Fruit fly (Drosophila melanogaster) whole organism, embryonic: Measurements from ENCODE around the gene ND-MLRQ.

Experiments used
- Adf1 ChIP-seq: fragments of 200-800 bp; sonication (Bioruptor generic); IDR thresholded peaks from 2 replicates; pipeline ENCODE4 v1.3.6; 2022; ENCODE audit warnings: missing biosample characterization, missing genetic modification characterization
- Asciz ChIP-seq: fragments of 200-800 bp; sonication (Bioruptor generic); optimal IDR thresholded peaks from 2 replicates; lab custom pipeline; 2017; ENCODE audit warnings: missing biosample characterization, mild to moderate bottlenecking, missing genetic modification characterization, missing genetic modification reagents
- BEAF-32 ChIP-seq: fragments of 200-800 bp; sonication (Bioruptor generic); optimal IDR thresholded peaks from 3 replicates; lab custom pipeline; 2017; ENCODE audit warnings: missing biosample characterization, missing genetic modification characterization, mild to moderate bottlenecking, moderate library complexity, missing genetic modification reagents
- CG10267 ChIP-seq: fragments of 200-800 bp; sonication (Bioruptor generic); optimal IDR thresholded peaks from 2 replicates; lab custom pipeline; 2018; ENCODE audit warnings: missing biosample characterization, mild to moderate bottlenecking, missing genetic modification characterization, moderate library complexity
- CG10543 ChIP-seq: fragments of 200-800 bp; sonication (Bioruptor generic); optimal IDR thresholded peaks from 3 replicates; lab custom pipeline; 2017; ENCODE audit warnings: missing biosample characterization, mild to moderate bottlenecking, missing genetic modification characterization, moderate library complexity
- CG11085 ChIP-seq: fragments of 200-800 bp; sonication (Bioruptor generic); IDR thresholded peaks from 2 replicates; pipeline ENCODE4 v1.3.6; 2022; ENCODE audit warnings: missing biosample characterization, missing genetic modification characterization
- CG11093 ChIP-seq: fragments of 200-800 bp; sonication (Bioruptor generic); IDR thresholded peaks from 3 replicates; pipeline ENCODE4 v1.3.6; 2022; ENCODE audit warnings: missing biosample characterization, missing genetic modification characterization
- CG11398 ChIP-seq: fragments of 200-800 bp; sonication (Bioruptor generic); optimal IDR thresholded peaks from 2 replicates; lab custom pipeline; 2016; ENCODE audit warnings: missing biosample characterization, missing genetic modification characterization
- CG12942 ChIP-seq: fragments of 200-800 bp; sonication (Bioruptor generic); optimal IDR thresholded peaks from 3 replicates; lab custom pipeline; 2016; ENCODE audit warnings: missing biosample characterization, missing genetic modification characterization
- CG14667 ChIP-seq: fragments of 200-800 bp; sonication (Bioruptor generic); IDR thresholded peaks from 2 replicates; pipeline ENCODE4 v1.3.6; 2022; ENCODE audit warnings: missing biosample characterization, missing genetic modification characterization
- CG1647 ChIP-seq: fragments of 200-800 bp; sonication (Bioruptor generic); optimal IDR thresholded peaks from 3 replicates; lab custom pipeline; 2016; ENCODE audit warnings: missing biosample characterization, missing genetic modification characterization
- CG16813 ChIP-seq: fragments of 200-800 bp; sonication (Bioruptor generic); IDR thresholded peaks from 3 replicates; pipeline ENCODE4 v1.3.6; 2022; ENCODE audit warnings: missing biosample characterization, missing genetic modification characterization; ENCODE audit not compliant: partially characterized antibody
- CG17802 ChIP-seq: fragments of 200-800 bp; sonication (Bioruptor generic); optimal IDR thresholded peaks from 2 replicates; lab custom pipeline; 2018; ENCODE audit warnings: missing biosample characterization, mild to moderate bottlenecking, missing genetic modification characterization, moderate library complexity
- CG1792 ChIP-seq: fragments of 200-800 bp; sonication (Bioruptor generic); optimal IDR thresholded peaks from 2 replicates; lab custom pipeline; 2016; ENCODE audit warnings: missing biosample characterization, missing genetic modification characterization
- CG2202 ChIP-seq: fragments of 200-800 bp; sonication (Bioruptor generic); optimal IDR thresholded peaks from 2 replicates; lab custom pipeline; 2018; ENCODE audit warnings: missing biosample characterization, mild to moderate bottlenecking, missing genetic modification characterization
- CG30020 ChIP-seq: fragments of 200-800 bp; optimal IDR thresholded peaks from 2 replicates; lab custom pipeline; 2019; ENCODE audit warnings: missing biosample characterization, mild to moderate bottlenecking, missing genetic modification characterization, moderate library complexity
- CG4424 ChIP-seq: fragments of 200-800 bp; sonication (Bioruptor generic); optimal IDR thresholded peaks from 3 replicates; lab custom pipeline; 2016; ENCODE audit warnings: missing biosample characterization, missing genetic modification characterization
- CG4617 ChIP-seq: fragments of 200-800 bp; sonication (Bioruptor generic); optimal IDR thresholded peaks from 3 replicates; lab custom pipeline; 2016; ENCODE audit warnings: missing biosample characterization, missing genetic modification characterization, borderline replicate concordance
- CG7963 ChIP-seq: fragments of 200-800 bp; sonication (Bioruptor generic); IDR thresholded peaks from 3 replicates; pipeline ENCODE4 v1.3.6; 2022; ENCODE audit warnings: missing biosample characterization, missing genetic modification characterization; ENCODE audit not compliant: partially characterized antibody
- CG8089 ChIP-seq: fragments of 200-800 bp; sonication (Bioruptor generic); optimal IDR thresholded peaks from 3 replicates; lab custom pipeline; 2016; ENCODE audit warnings: missing biosample characterization, missing genetic modification characterization
- CG8290 ChIP-seq, 3 experiments: fragments of 200-800 bp; sonication (Bioruptor generic); optimal IDR thresholded peaks; 2 replicates each; lab custom pipeline; 2016 to 2019; ENCODE audit warnings: missing biosample characterization in 3 of 3, missing genetic modification characterization in 3 of 3, mild to moderate bottlenecking in 2 of 3, moderate library complexity in 1 of 3
- CG8359 ChIP-seq: fragments of 200-800 bp; sonication (Bioruptor generic); optimal IDR thresholded peaks from 2 replicates; lab custom pipeline; 2017; ENCODE audit warnings: missing biosample characterization, mild to moderate bottlenecking, missing genetic modification characterization, borderline replicate concordance
- CG8765 ChIP-seq: fragments of 200-800 bp; sonication (Bioruptor generic); IDR thresholded peaks from 2 replicates; pipeline ENCODE4 v1.3.6; 2022; ENCODE audit warnings: missing biosample characterization, missing genetic modification characterization
- Doc2 ChIP-seq: fragments of 200-800 bp; sonication (Bioruptor generic); IDR thresholded peaks from 2 replicates; pipeline ENCODE4 v1.3.6; 2022; ENCODE audit warnings: missing biosample characterization, missing genetic modification characterization
- Ets65A ChIP-seq: fragments of 200-800 bp; sonication (Bioruptor generic); peaks from one replicate; lab custom pipeline; 2016; ENCODE audit warnings: missing biosample characterization, missing genetic modification characterization
- Fer3 ChIP-seq: fragments of 200-800 bp; sonication (Bioruptor generic); optimal IDR thresholded peaks from 2 replicates; lab custom pipeline; 2018; ENCODE audit warnings: missing biosample characterization, mild to moderate bottlenecking, missing genetic modification characterization, moderate library complexity
- HLH3B ChIP-seq: fragments of 200-800 bp; sonication (Bioruptor generic); IDR thresholded peaks from 2 replicates; pipeline ENCODE4 v1.3.6; 2022; ENCODE audit warnings: missing biosample characterization, missing genetic modification characterization
- HLH4C ChIP-seq: fragments of 200-800 bp; sonication (Bioruptor generic); IDR thresholded peaks from 3 replicates; pipeline ENCODE4 v1.3.6; 2022; ENCODE audit warnings: missing biosample characterization, missing genetic modification characterization; ENCODE audit not compliant: partially characterized antibody
- Hand ChIP-seq: fragments of 200-800 bp; sonication (Bioruptor generic); optimal IDR thresholded peaks from 2 replicates; lab custom pipeline; 2017; ENCODE audit warnings: mild to moderate bottlenecking, missing biosample characterization, missing genetic modification reagents, missing genetic modification characterization
- Hr39 ChIP-seq: fragments of >200 bp; optimal IDR thresholded peaks from 2 replicates; lab custom pipeline; 2017
- Hr51 ChIP-seq, 2 experiments: fragments of 200-800 bp; sonication (Bioruptor generic); optimal IDR thresholded peaks; 2 replicates in 1 of 2; 3 replicates in 1 of 2; lab custom pipeline; 2016 to 2018; ENCODE audit warnings: missing biosample characterization in 2 of 2, missing genetic modification characterization in 2 of 2, mild to moderate bottlenecking in 1 of 2, moderate library complexity in 1 of 2
- Meics ChIP-seq: fragments of 200-800 bp; sonication (Bioruptor generic); optimal IDR thresholded peaks from 2 replicates; lab custom pipeline; 2017; ENCODE audit warnings: missing biosample characterization, mild to moderate bottlenecking, missing genetic modification characterization
- PHDP ChIP-seq: fragments of 200-800 bp; sonication (Bioruptor generic); optimal IDR thresholded peaks from 3 replicates; lab custom pipeline; 2018; ENCODE audit warnings: missing biosample characterization, mild to moderate bottlenecking, missing genetic modification characterization, moderate library complexity
- Pdp1 ChIP-seq, 2 experiments: fragments of 200-800 bp; sonication (Bioruptor generic); optimal IDR thresholded peaks; 3 replicates each; lab custom pipeline; 2016; ENCODE audit warnings: missing biosample characterization in 2 of 2, missing genetic modification characterization in 2 of 2, mild to moderate bottlenecking in 1 of 2, moderate library complexity in 1 of 2
- Sry-δ ChIP-seq: fragments of 200-800 bp; sonication (Bioruptor generic); optimal IDR thresholded peaks from 2 replicates; lab custom pipeline; 2016; ENCODE audit warnings: missing biosample characterization, missing genetic modification characterization
- az2 ChIP-seq: fragments of 200-800 bp; sonication (Bioruptor generic); optimal IDR thresholded peaks from 3 replicates; lab custom pipeline; 2016; ENCODE audit warnings: missing biosample characterization, missing genetic modification characterization
- croc ChIP-seq: fragments of 200-800 bp; sonication (Bioruptor generic); conservative IDR thresholded peaks from 3 replicates; pipeline ENCODE4 v1.3.6; 2022; ENCODE audit warnings: missing biosample characterization, missing genetic modification characterization
- gro ChIP-seq: fragments of 200-800 bp; sonication (Bioruptor generic); optimal IDR thresholded peaks from 2 replicates; lab custom pipeline; 2016; ENCODE audit warnings: missing biosample characterization, missing genetic modification characterization
- h ChIP-seq: fragments of >200 bp; optimal IDR thresholded peaks from 2 replicates; lab custom pipeline; 2017
- hbn ChIP-seq: fragments of 200-800 bp; sonication (Bioruptor generic); IDR thresholded peaks from 2 replicates; pipeline ENCODE4 v1.3.6; 2022; ENCODE audit warnings: missing biosample characterization, missing genetic modification characterization; ENCODE audit not compliant: partially characterized antibody
- inv ChIP-seq: fragments of 200-800 bp; sonication (Bioruptor generic); IDR thresholded peaks from 2 replicates; pipeline ENCODE4 v1.3.6; 2022; ENCODE audit warnings: missing biosample characterization, missing genetic modification characterization; ENCODE audit not compliant: partially characterized antibody
- lmd ChIP-seq: fragments of 200-800 bp; sonication (Bioruptor generic); IDR thresholded peaks from 2 replicates; pipeline ENCODE4 v1.3.6; 2022; ENCODE audit warnings: missing biosample characterization, missing genetic modification characterization
- lola ChIP-seq, 3 experiments: fragments of >200 bp in 2 of 3; fragments of 200-800 bp in 1 of 3; sonication (Bioruptor generic) in 1 of 3; optimal IDR thresholded peaks; 2 replicates each; lab custom pipeline; 2017 to 2019; ENCODE audit warnings: missing biosample characterization in 3 of 3, missing genetic modification characterization in 3 of 3, mild to moderate bottlenecking in 1 of 3, moderate library complexity in 1 of 3
- mam ChIP-seq: fragments of 200-800 bp; sonication (Bioruptor generic); optimal IDR thresholded peaks from 3 replicates; lab custom pipeline; 2016; ENCODE audit warnings: missing biosample characterization, missing genetic modification characterization
- nerfin-2 ChIP-seq: fragments of 200-800 bp; sonication (Bioruptor generic); IDR thresholded peaks from 2 replicates; pipeline ENCODE4 v1.3.6; 2022; ENCODE audit warnings: missing biosample characterization, missing genetic modification characterization; ENCODE audit not compliant: partially characterized antibody
- pb ChIP-seq: fragments of 200-800 bp; sonication (Bioruptor generic); optimal IDR thresholded peaks from 3 replicates; lab custom pipeline; 2016; ENCODE audit warnings: missing biosample characterization, missing genetic modification characterization
- pfk ChIP-seq: fragments of 200-800 bp; sonication (Bioruptor generic); optimal IDR thresholded peaks from 2 replicates; lab custom pipeline; 2018; ENCODE audit warnings: missing biosample characterization, mild to moderate bottlenecking, missing genetic modification characterization, moderate library complexity
- sna ChIP-seq: fragments of 200-800 bp; sonication (Bioruptor generic); IDR thresholded peaks from 2 replicates; pipeline ENCODE4 v1.3.6; 2022; ENCODE audit warnings: missing biosample characterization, missing genetic modification characterization; ENCODE audit not compliant: partially characterized antibody
- vnd ChIP-seq: fragments of 200-800 bp; sonication (Bioruptor generic); IDR thresholded peaks from 3 replicates; pipeline ENCODE4 v1.3.6; 2022; ENCODE audit warnings: missing biosample characterization, missing genetic modification characterization; ENCODE audit not compliant: partially characterized antibody

ND-MLRQ gene

dm6 chr3L:23336557-23336956 lies 2.6 kb upstream of the ND-MLRQ start:
- TF ChIP-seq hbn, result no peak
- no peak for TF ChIP-seq Adf1 (GFP tag; lab: Robert Waterston, UW)
- peak; percentile 55; the same call in 1 of the 3 replicates for TF ChIP-seq CG7963 (GFP tag; lab: Robert Waterston, UW)
- no peak for TF ChIP-seq CG8089
- no peak for TF ChIP-seq az2
- no peak for TF ChIP-seq HLH3B (GFP tag; lab: Robert Waterston, UW)
- TF ChIP-seq Ets65A (GFP tag; lab: Kevin White, UChicago), result peak; percentile 41
- TF ChIP-seq CG16813 (GFP tag; lab: Robert Waterston, UW), result peak; percentile 43; the same call in 2 of the 3 replicates
- no peak for TF ChIP-seq Hr39 (lab: Kevin White, UChicago)
- TF ChIP-seq CG12942, result no peak
- no peak for TF ChIP-seq CG11093 (GFP tag; lab: Robert Waterston, UW)
- TF ChIP-seq lmd (GFP tag; lab: Robert Waterston, UW), result no peak
- no peak for TF ChIP-seq CG4424
- TF ChIP-seq h (lab: Kevin White, UChicago), result no peak
- TF ChIP-seq CG2202 (tag; lab: Kevin White, UChicago), result no peak
- peak; percentile 25 for TF ChIP-seq CG30020 (tag; lab: Kevin White, UChicago)
- TF ChIP-seq CG14667, result no peak
- TF ChIP-seq Doc2 (GFP tag; lab: Robert Waterston, UW), result no peak
- TF ChIP-seq nerfin-2 (GFP tag; lab: Robert Waterston, UW), result peak; percentile 54; the same call in 1 of the 2 replicates
- TF ChIP-seq PHDP (tag; lab: Kevin White, UChicago), result no peak
- TF ChIP-seq HLH4C (GFP tag; lab: Robert Waterston, UW), result peak; percentile 62; the same call in 2 of the 3 replicates
- TF ChIP-seq CG8290 (GFP tag; optimal IDR thresholded peaks at IDR 0.05; lab: Kevin White, UChicago), result no peak
- no peak for TF ChIP-seq CG8290 (tag; optimal IDR thresholded peaks at IDR 0.05; lab: Kevin White, UChicago)
- TF ChIP-seq Meics, result no peak
- no peak for TF ChIP-seq sna (GFP tag; lab: Robert Waterston, UW)
- TF ChIP-seq Hand (GFP tag; lab: Kevin White, UChicago), result no peak
- no peak for TF ChIP-seq CG8765 (GFP tag; lab: Robert Waterston, UW)
- TF ChIP-seq croc (GFP tag; lab: Robert Waterston, UW), result no peak
- TF ChIP-seq vnd (GFP tag; lab: Robert Waterston, UW), result 0 out of 3 replicates have a peak, but pooled peaks have one; percentile 42
- no peak for TF ChIP-seq gro (GFP tag; lab: Kevin White, UChicago)
- no peak for TF ChIP-seq Pdp1 (GFP tag; optimal IDR thresholded peaks at IDR 0.05; lab: Kevin White, UChicago)

dm6 chr3L:23337939-23338338 lies 1.2 kb upstream of the ND-MLRQ start, which contains the start of gene alpha-Cat:
alpha-Cat (minus strand) TSS chr3L:23338100.
- TF ChIP-seq CG7963 (GFP tag; lab: Robert Waterston, UW) (0 out of 3 replicates have a peak, but pooled peaks have one; percentile 19), inv (GFP tag; lab: Robert Waterston, UW) (no peak), CG1647 (GFP tag; lab: Kevin White, UChicago) (no peak), CG1792 (GFP tag; lab: Kevin White, UChicago) (no peak), CG11398 (no peak), nerfin-2 (GFP tag; lab: Robert Waterston, UW) (0 out of 2 replicates have a peak, but pooled peaks have one; percentile 19), Fer3 (no peak), lola (GFP tag; optimal IDR thresholded peaks at IDR 0.05; lab: Kevin White, UChicago) (peak in 1 of 3 experiments; percentile 25), mam (GFP tag; lab: Kevin White, UChicago) (peak; percentile 29), Ets65A (GFP tag; lab: Kevin White, UChicago) (peak; percentile 93), CG4617 (peak; percentile 77), CG11085 (no peak), CG10267 (tag; lab: Kevin White, UChicago) (peak; percentile 69), Sry-δ (peak; percentile 69), BEAF-32 (GFP tag; lab: Kevin White, UChicago) (peak; percentile 59), CG17802 (tag; lab: Kevin White, UChicago) (peak; percentile 99), Asciz (GFP tag; lab: Kevin White, UChicago) (no peak), CG8089 (peak; percentile 71), CG8359 (GFP tag; lab: Kevin White, UChicago) (no peak), Hr51 (GFP tag; optimal IDR thresholded peaks at IDR 0.05; lab: Kevin White, UChicago) (no peak), pb (GFP tag; lab: Kevin White, UChicago) (no peak), pfk (peak; percentile 47), CG10543 (GFP tag; lab: Kevin White, UChicago) (no peak)
